Fruit fly (Drosophila melanogaster): ENCODE results near the gene eIF5B.

The eIF5B gene

DNA sequence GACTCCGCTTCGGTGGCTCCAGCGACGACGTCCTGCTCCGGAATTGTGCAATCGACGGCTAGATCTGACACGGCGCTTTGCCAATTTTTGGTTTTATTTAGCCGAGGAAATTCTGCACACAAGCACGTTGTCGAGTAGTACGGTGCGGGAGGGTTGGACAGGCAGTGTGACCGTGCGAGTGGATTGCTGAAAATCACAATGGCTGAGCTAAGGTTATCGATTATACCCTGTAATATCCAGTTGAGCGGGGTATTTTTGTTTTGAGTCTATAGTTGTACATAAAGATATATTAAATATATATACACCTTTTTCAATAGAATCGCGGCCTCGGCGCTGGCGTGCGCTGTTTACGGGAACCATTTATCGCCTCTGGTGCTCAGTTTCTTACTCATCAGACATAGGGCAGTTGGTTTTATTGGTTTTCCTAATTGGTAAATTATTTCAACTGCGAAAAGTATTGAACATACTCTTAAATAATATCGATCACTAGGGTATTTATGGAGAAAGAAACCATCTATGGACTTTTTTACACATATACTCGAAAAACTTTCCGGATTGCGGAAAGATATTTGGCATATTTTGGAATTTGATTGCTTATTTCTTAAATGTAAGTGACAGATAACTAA lies at the start of gene eIF5B (continued):
- peak; percentile 58; the same call in 1 of the 2 replicates for TF ChIP-seq Nf-YA (GFP tag; IDR thresholded peaks at IDR 0.05)
- no peak for TF ChIP-seq nau (GFP tag; optimal IDR thresholded peaks at IDR 0.05)
- no peak for TF ChIP-seq CG31388 (GFP tag; optimal IDR thresholded peaks at IDR 0.05)
- peak; percentile 97 for TF ChIP-seq D19B (GFP tag; optimal IDR thresholded peaks at IDR 0.05)
- peak; percentile 85 for TF ChIP-seq CG15269 (tag; optimal IDR thresholded peaks at IDR 0.05)
- TF ChIP-seq pho (GFP tag; optimal IDR thresholded peaks at IDR 0.05) = peak; percentile 8
- peak; percentile 57 for TF ChIP-seq Adf1 (GFP tag; IDR thresholded peaks at IDR 0.05)
- TF ChIP-seq al (GFP tag; IDR thresholded peaks at IDR 0.05) = peak; percentile 72
- TF ChIP-seq chinmo (GFP tag; IDR thresholded peaks at IDR 0.05; ENCODE audit: partially characterized antibody) = no peak
- TF ChIP-seq fu2 (GFP tag; optimal IDR thresholded peaks at IDR 0.05) = no peak
- peak; percentile 88 for TF ChIP-seq Ptx1 (GFP tag; IDR thresholded peaks at IDR 0.05)
- TF ChIP-seq grn (GFP tag; optimal IDR thresholded peaks at IDR 0.05) = no peak
- peak; percentile 33 for TF ChIP-seq crc (GFP tag; optimal IDR thresholded peaks at IDR 0.05)
- TF ChIP-seq Ada2b (GFP tag; IDR thresholded peaks at IDR 0.05) = peak; percentile 80
- TF ChIP-seq CG12769 (tag; optimal IDR thresholded peaks at IDR 0.05) = no peak
- peak; percentile 77 for TF ChIP-seq Mrtf (GFP tag; IDR thresholded peaks at IDR 0.05)
- no peak for TF ChIP-seq abd-A (tag; optimal IDR thresholded peaks at IDR 0.05)
- peak; percentile 49 for TF ChIP-seq Max (GFP tag; optimal IDR thresholded peaks at IDR 0.05)
- peak; percentile 73 for TF ChIP-seq dm (GFP tag; optimal IDR thresholded peaks at IDR 0.05)
- peak; percentile 86 for TF ChIP-seq H2.0 (GFP tag; IDR thresholded peaks at IDR 0.05)
- TF ChIP-seq Lim3 (GFP tag; IDR thresholded peaks at IDR 0.05) = peak; percentile 31; the same call in 1 of the 2 replicates
- peak; percentile 76 for TF ChIP-seq ind (GFP tag; optimal IDR thresholded peaks at IDR 0.05)
- TF ChIP-seq lola (GFP tag; optimal IDR thresholded peaks at IDR 0.05) = peak in 1 of 3 experiments; percentile 82
- TF ChIP-seq Poxn (GFP tag; IDR thresholded peaks at IDR 0.05) = peak; percentile 47; the same call in 1 of the 2 replicates
- peak; percentile 30 for TF ChIP-seq Jarid2 (GFP tag; optimal IDR thresholded peaks at IDR 0.05)
- no peak for TF ChIP-seq hth (optimal IDR thresholded peaks at IDR 0.05)
- peak; percentile 6 for TF ChIP-seq scrt (GFP tag; optimal IDR thresholded peaks at IDR 0.05)
- no peak for TF ChIP-seq CG2129 (GFP tag; IDR thresholded peaks at IDR 0.05; ENCODE audit: partially characterized antibody)
- no peak for TF ChIP-seq kni (GFP tag; optimal IDR thresholded peaks at IDR 0.05)
- TF ChIP-seq CG12219 (GFP tag; optimal IDR thresholded peaks at IDR 0.05) = peak; percentile 74
- TF ChIP-seq vnd (GFP tag; IDR thresholded peaks at IDR 0.05; ENCODE audit: partially characterized antibody) = no peak
- TF ChIP-seq B-H1 (GFP tag; IDR thresholded peaks at IDR 0.05) = peak; percentile 68
- peak; percentile 54 for TF ChIP-seq CG12942 (GFP tag; optimal IDR thresholded peaks at IDR 0.05)
- peak; percentile 32 for TF ChIP-seq CG4328 (GFP tag; optimal IDR thresholded peaks at IDR 0.05)
- peak; percentile 20 for TF ChIP-seq CG6813 (GFP tag; optimal IDR thresholded peaks at IDR 0.05)
- peak; percentile 76 for TF ChIP-seq Drgx (GFP tag; IDR thresholded peaks at IDR 0.05)
- no peak for TF ChIP-seq ato (GFP tag; IDR thresholded peaks at IDR 0.05; ENCODE audit: partially characterized antibody)
- TF ChIP-seq Myb (GFP tag; optimal IDR thresholded peaks at IDR 0.05) = peak; percentile 14
- peak; percentile 67 for TF ChIP-seq fd3F (GFP tag; optimal IDR thresholded peaks at IDR 0.05)
- TF ChIP-seq Sry-δ (GFP tag; optimal IDR thresholded peaks at IDR 0.05) = peak; percentile 2
- peak; percentile 81 for TF ChIP-seq Ssrp (tag; optimal IDR thresholded peaks at IDR 0.05)
- TF ChIP-seq bsh (GFP tag; optimal IDR thresholded peaks at IDR 0.05) = peak; percentile 45 to 83
- TF ChIP-seq Nf-YC (tag; optimal IDR thresholded peaks at IDR 0.05) = no peak
- peak; percentile 82 for TF ChIP-seq CG6272 (GFP tag; IDR thresholded peaks at IDR 0.05)
- peak; percentile 15 for TF ChIP-seq lbe (GFP tag; optimal IDR thresholded peaks at IDR 0.05)
- peak; percentile 67 for TF ChIP-seq slou (GFP tag; optimal IDR thresholded peaks at IDR 0.05)
- TF ChIP-seq CG30403 (GFP tag; optimal IDR thresholded peaks at IDR 0.05) = peak; percentile 87
- TF ChIP-seq CG17385 (GFP tag; optimal IDR thresholded peaks at IDR 0.05) = peak; percentile 73
- peak; percentile 43 for TF ChIP-seq slp2 (GFP tag; optimal IDR thresholded peaks at IDR 0.05)
- peak; percentile 58 for TF ChIP-seq CG10979 (tag; optimal IDR thresholded peaks at IDR 0.05)
